Fruit fly (Drosophila melanogaster): ENCODE data around the gene anox.

DNA sequence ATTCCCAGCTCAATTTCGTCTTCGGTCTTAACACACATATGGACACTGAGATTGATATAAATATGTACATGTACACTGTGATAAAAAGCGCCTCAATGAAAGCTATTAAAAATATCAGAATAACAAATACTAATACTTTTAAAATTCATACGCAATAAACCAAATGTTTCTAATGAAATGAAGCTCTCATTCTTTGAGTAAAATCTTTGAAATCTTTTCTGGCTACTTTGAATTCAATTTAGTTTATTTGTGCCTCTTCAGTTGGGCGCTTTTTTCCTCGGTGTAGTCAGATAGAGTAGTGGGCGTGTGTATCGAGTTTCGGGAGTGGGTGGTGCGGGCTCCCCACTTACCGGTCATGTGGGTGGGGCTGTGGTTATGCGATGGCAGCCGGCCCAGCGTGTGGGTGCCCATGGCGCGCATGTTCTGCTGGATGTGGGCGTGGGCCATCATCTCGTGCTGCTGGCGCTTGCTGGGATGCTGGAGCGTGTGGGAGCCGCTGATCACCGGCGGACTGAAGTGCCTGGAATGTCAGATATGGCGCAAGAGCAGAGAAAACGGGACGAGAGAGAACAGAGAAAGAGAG is 15.5 kb upstream of the anox start:
- TF ChIP-seq Sox15 (GFP tag; optimal IDR thresholded peaks at IDR 0.05) (no peak), CG6276 (GFP tag; optimal IDR thresholded peaks at IDR 0.05) (no peak), CG6854 (GFP tag; optimal IDR thresholded peaks at IDR 0.05) (no peak), svp (GFP tag) (no peak), spab (GFP tag; optimal IDR thresholded peaks at IDR 0.05) (no peak), net (GFP tag; optimal IDR thresholded peaks at IDR 0.05) (no peak), Blimp-1 (GFP tag; optimal IDR thresholded peaks at IDR 0.05) (no peak), CG7368 (GFP tag; optimal IDR thresholded peaks at IDR 0.05) (no peak)

Measured in whole organism, prepupa.